Fruit fly (Drosophila melanogaster): Measurements from ENCODE around the gene CG10750.
A peak's percentile ranks its signal among the peaks of the same experiment; 100 is the strongest.

CG10750 gene

DNA sequence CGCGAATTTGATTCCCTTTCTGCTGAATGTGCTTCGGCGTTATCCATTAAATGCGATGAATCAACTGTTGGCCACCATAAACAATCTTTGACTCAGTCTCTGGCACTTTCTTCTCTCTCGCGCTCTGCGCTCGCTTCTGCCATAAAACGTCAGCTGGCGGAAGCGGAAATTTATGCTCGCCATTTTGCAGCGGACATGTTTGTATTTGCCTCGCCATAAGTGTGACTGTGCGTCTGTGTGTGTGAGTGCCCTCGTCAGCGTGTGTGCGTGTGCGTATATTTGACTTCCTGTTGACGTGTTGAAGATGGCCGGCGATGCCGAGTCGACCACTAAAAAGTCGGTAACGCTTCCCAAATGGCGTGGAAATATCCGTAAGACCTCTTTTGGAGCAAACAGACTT lies 36.5 kb upstream of the CG10750 start:
- TF ChIP-seq CrebA (GFP tag; optimal IDR thresholded peaks at IDR 0.05; ENCODE audit: borderline replicate concordance) (no peak), brk (GFP tag; optimal IDR thresholded peaks at IDR 0.05) (no peak)

- TF ChIP-seq Myc (optimal IDR thresholded peaks at IDR 0.05) = no peak
These were observed 29.4 kb upstream of the CG10750 start for dm6 chr2L:19270686-19271085.

- TF ChIP-seq ey (GFP tag; optimal IDR thresholded peaks at IDR 0.05) = peak; percentile 2
- no peak for TF ChIP-seq Mio (GFP tag; optimal IDR thresholded peaks at IDR 0.05)
- TF ChIP-seq h (GFP tag; optimal IDR thresholded peaks at IDR 0.05) = peak; percentile 12
These were observed 14.5 kb upstream of the CG10750 start for dm6 chr2L:19285507-19285906.

dm6 chr2L:19296765-19297164 lies 3.3 kb upstream of the CG10750 start:
- TF ChIP-seq usp (GFP tag; optimal IDR thresholded peaks at IDR 0.05) (no peak), Hnf4 (GFP tag; optimal IDR thresholded peaks at IDR 0.05) (no peak), ey (GFP tag; optimal IDR thresholded peaks at IDR 0.05) (no peak), Hr83 (GFP tag; optimal IDR thresholded peaks at IDR 0.05; ENCODE audit: poor library complexity, severe bottlenecking) (no peak), dsf (GFP tag; optimal IDR thresholded peaks at IDR 0.05; ENCODE audit: borderline replicate concordance) (no peak)

dm6 chr2L:19307641-19308040 lies 7.6 kb downstream of the CG10750 start:
- TF ChIP-seq psq (GFP tag; optimal IDR thresholded peaks at IDR 0.05) = no peak
- TF ChIP-seq sage (GFP tag; optimal IDR thresholded peaks at IDR 0.05) = no peak
- no peak for TF ChIP-seq h (GFP tag; optimal IDR thresholded peaks at IDR 0.05)
- no peak for TF ChIP-seq Sp1 (GFP tag; optimal IDR thresholded peaks at IDR 0.05)
- no peak for TF ChIP-seq dl (GFP tag; optimal IDR thresholded peaks at IDR 0.05; ENCODE audit: insufficient read depth in 1 of 2, partially characterized antibody in 2 of 2)
- TF ChIP-seq rgr (GFP tag; optimal IDR thresholded peaks at IDR 0.05) = no peak
- TF ChIP-seq lola (GFP tag; optimal IDR thresholded peaks at IDR 0.05) = no peak
- no peak for TF ChIP-seq woc (GFP tag; optimal IDR thresholded peaks at IDR 0.05)
- TF ChIP-seq OdsH (GFP tag; optimal IDR thresholded peaks at IDR 0.05) = no peak
- no peak for TF ChIP-seq CrebA (GFP tag; optimal IDR thresholded peaks at IDR 0.05; ENCODE audit: borderline replicate concordance)
- TF ChIP-seq Jra (GFP tag; optimal IDR thresholded peaks at IDR 0.05) = no peak
- TF ChIP-seq Hnf4 (GFP tag; optimal IDR thresholded peaks at IDR 0.05) = no peak

- no peak for TF ChIP-seq h (GFP tag; optimal IDR thresholded peaks at IDR 0.05)
- TF ChIP-seq Dif (GFP tag; optimal IDR thresholded peaks at IDR 0.05; ENCODE audit: partially characterized antibody) = no peak
- TF ChIP-seq usp (GFP tag; optimal IDR thresholded peaks at IDR 0.05) = no peak
- TF ChIP-seq fru (GFP tag; optimal IDR thresholded peaks at IDR 0.05) = no peak
- no peak for TF ChIP-seq sv (GFP tag; optimal IDR thresholded peaks at IDR 0.05)
- no peak for TF ChIP-seq Jra (GFP tag; optimal IDR thresholded peaks at IDR 0.05)
- TF ChIP-seq lola (GFP tag; optimal IDR thresholded peaks at IDR 0.05) = no peak
- no peak for TF ChIP-seq foxo (GFP tag; optimal IDR thresholded peaks at IDR 0.05)
- no peak for TF ChIP-seq woc (GFP tag; optimal IDR thresholded peaks at IDR 0.05)
- no peak for TF ChIP-seq CrebA (GFP tag; optimal IDR thresholded peaks at IDR 0.05; ENCODE audit: borderline replicate concordance)
- no peak for TF ChIP-seq Vsx2 (GFP tag; optimal IDR thresholded peaks at IDR 0.05; ENCODE audit: partially characterized antibody)
- no peak for TF ChIP-seq CG9705 (GFP tag; optimal IDR thresholded peaks at IDR 0.05)
- no peak for TF ChIP-seq OdsH (GFP tag; optimal IDR thresholded peaks at IDR 0.05)
- TF ChIP-seq Hnf4 (GFP tag; optimal IDR thresholded peaks at IDR 0.05) = no peak
These were observed 13.4 kb downstream of the CG10750 start for dm6 chr2L:19313442-19313841.

dm6 chr2L:19314589-19314988 lies 14.5 kb downstream of the CG10750 start:
- peak; percentile 23 for TF ChIP-seq OdsH (GFP tag; optimal IDR thresholded peaks at IDR 0.05)
- TF ChIP-seq jim (GFP tag; optimal IDR thresholded peaks at IDR 0.05) = no peak
- peak; percentile 5 for TF ChIP-seq br (GFP tag; optimal IDR thresholded peaks at IDR 0.05)
- peak; percentile 45 for TF ChIP-seq h (GFP tag; optimal IDR thresholded peaks at IDR 0.05)
- no peak for TF ChIP-seq Hr78 (GFP tag; optimal IDR thresholded peaks at IDR 0.05)
- TF ChIP-seq rgr (GFP tag; optimal IDR thresholded peaks at IDR 0.05) = no peak
- TF ChIP-seq ey (GFP tag; optimal IDR thresholded peaks at IDR 0.05) = peak; percentile 48
- no peak for TF ChIP-seq Abd-B (GFP tag; optimal IDR thresholded peaks at IDR 0.05)
- no peak for TF ChIP-seq dmrt93B (GFP tag; optimal IDR thresholded peaks at IDR 0.05)
- peak; percentile 30 for TF ChIP-seq Sp1 (GFP tag; optimal IDR thresholded peaks at IDR 0.05)
- TF ChIP-seq sage (GFP tag; optimal IDR thresholded peaks at IDR 0.05) = no peak
- no peak for TF ChIP-seq Rel (GFP tag; optimal IDR thresholded peaks at IDR 0.05)
- TF ChIP-seq Rel (tag; optimal IDR thresholded peaks at IDR 0.05) = no peak
- TF ChIP-seq Mio (GFP tag; optimal IDR thresholded peaks at IDR 0.05) = no peak
- TF ChIP-seq HLH106 (tag; optimal IDR thresholded peaks at IDR 0.05) = peak; percentile 13
- peak; percentile 5 for TF ChIP-seq woc (GFP tag; optimal IDR thresholded peaks at IDR 0.05)
- no peak for TF ChIP-seq Vsx2 (GFP tag; optimal IDR thresholded peaks at IDR 0.05; ENCODE audit: partially characterized antibody)
- TF ChIP-seq Hnf4 (GFP tag; optimal IDR thresholded peaks at IDR 0.05) = no peak
- TF ChIP-seq foxo (GFP tag; optimal IDR thresholded peaks at IDR 0.05) = peak in 1 of 2 experiments; percentile 35
- TF ChIP-seq Jra (GFP tag; optimal IDR thresholded peaks at IDR 0.05) = no peak
- peak; percentile 21 for TF ChIP-seq psq (GFP tag; optimal IDR thresholded peaks at IDR 0.05)
- TF ChIP-seq Dfd (GFP tag; optimal IDR thresholded peaks at IDR 0.05) = no peak
- TF ChIP-seq lola (GFP tag; optimal IDR thresholded peaks at IDR 0.05) = no peak
- TF ChIP-seq sv (GFP tag; optimal IDR thresholded peaks at IDR 0.05) = no peak
- TF ChIP-seq fru (GFP tag; optimal IDR thresholded peaks at IDR 0.05) = peak; percentile 54
- no peak for TF ChIP-seq CrebA (GFP tag; optimal IDR thresholded peaks at IDR 0.05; ENCODE audit: borderline replicate concordance)
- no peak for TF ChIP-seq Hr83 (GFP tag; optimal IDR thresholded peaks at IDR 0.05; ENCODE audit: poor library complexity, severe bottlenecking)
- TF ChIP-seq CG9705 (GFP tag; optimal IDR thresholded peaks at IDR 0.05) = no peak

Measured in whole organism, wandering third instar larva.